Worm (Caenorhabditis elegans) whole organism, L3 larva: Measurements from ENCODE around the gene mtm-5.

Source experiments
- R02D3.7 ChIP-seq: fragments of 150-350 bp; optimal IDR thresholded peaks from 2 replicates; lab custom pipeline; 2014; ENCODE audit warnings: missing biosample characterization, missing genetic modification characterization
- ZK546.5 ChIP-seq: sonication (generic microtip); optimal IDR thresholded peaks from 2 replicates; lab custom pipeline; 2017; ENCODE audit warnings: missing biosample characterization, missing genetic modification characterization
- ceh-28 ChIP-seq: fragments of 150-350 bp; optimal IDR thresholded peaks from 2 replicates; lab custom pipeline; 2014; ENCODE audit warnings: missing biosample characterization, missing genetic modification reagents, missing genetic modification characterization
- ceh-82 ChIP-seq: fragments of 150-350 bp; optimal IDR thresholded peaks from 2 replicates; lab custom pipeline; 2014; ENCODE audit warnings: missing biosample characterization, missing genetic modification characterization
- egl-5 ChIP-seq: fragments of 150-350 bp; optimal IDR thresholded peaks from 2 replicates; lab custom pipeline; 2017; ENCODE audit warnings: missing biosample characterization, missing genetic modification reagents, missing genetic modification characterization, inconsistent platforms
- elt-2 ChIP-seq: sonication (generic microtip); optimal IDR thresholded peaks from 2 replicates; lab custom pipeline; 2016; ENCODE audit warnings: missing genetic modification reagents, mild to moderate bottlenecking, missing genetic modification characterization, missing compliant biosample characterization
- elt-3 ChIP-seq, 3 experiments: fragments of 150-350 bp in 1 of 3; sonication (generic microtip) in 2 of 3; optimal IDR thresholded peaks; 2 replicates in 2 of 3; 4 replicates in 1 of 3; lab custom pipeline; 2014 to 2017; ENCODE audit warnings: missing biosample characterization in 3 of 3, missing genetic modification characterization in 3 of 3
- fos-1 ChIP-seq: fragments of 150-350 bp; optimal IDR thresholded peaks from 2 replicates; lab custom pipeline; 2014; ENCODE audit warnings: missing biosample characterization, missing genetic modification characterization
- hmg-11 ChIP-seq: sonication (generic microtip); optimal IDR thresholded peaks from 2 replicates; lab custom pipeline; 2016; ENCODE audit warnings: missing genetic modification characterization, missing compliant biosample characterization
- nfya-1 ChIP-seq: sonication (generic microtip); optimal IDR thresholded peaks from 2 replicates; lab custom pipeline; 2017; ENCODE audit warnings: missing genetic modification characterization, mild to moderate bottlenecking, missing compliant biosample characterization, antibody characterized with exemption, moderate library complexity; ENCODE audit not compliant: insufficient read depth
- nhr-12 ChIP-seq: fragments of 150-350 bp; optimal IDR thresholded peaks from 2 replicates; lab custom pipeline; 2014; ENCODE audit warnings: missing biosample characterization, missing genetic modification characterization
- nhr-28 ChIP-seq: fragments of 150-350 bp; optimal IDR thresholded peaks from 2 replicates; lab custom pipeline; 2014; ENCODE audit warnings: missing biosample characterization, missing genetic modification characterization
- nhr-76 ChIP-seq: fragments of 150-350 bp; sonication (generic microtip); optimal IDR thresholded peaks from 5 replicates; lab custom pipeline; 2014; ENCODE audit warnings: missing biosample characterization, missing genetic modification characterization
- pha-4 ChIP-seq: fragments of 150-350 bp; optimal IDR thresholded peaks from 2 replicates; lab custom pipeline; 2014; ENCODE audit warnings: missing biosample characterization, missing genetic modification reagents, missing genetic modification characterization
- pqm-1 ChIP-seq: fragments of 150-350 bp; optimal IDR thresholded peaks from 2 replicates; lab custom pipeline; 2017; ENCODE audit warnings: missing biosample characterization, missing genetic modification characterization, inconsistent platforms
- sea-2 ChIP-seq: fragments of 150-350 bp; sonication (generic microtip); optimal IDR thresholded peaks from 4 replicates; lab custom pipeline; 2014; ENCODE audit warnings: missing biosample characterization, missing genetic modification reagents, missing genetic modification characterization
- skn-1 ChIP-seq: fragments of 150-350 bp; optimal IDR thresholded peaks from 2 replicates; lab custom pipeline; 2014; ENCODE audit warnings: missing biosample characterization, missing genetic modification characterization
- snpc-4 ChIP-seq: fragments of 150-350 bp; optimal IDR thresholded peaks from 2 replicates; lab custom pipeline; 2014; ENCODE audit warnings: missing biosample characterization, missing genetic modification characterization
- tbx-2 ChIP-seq: sonication (generic microtip); optimal IDR thresholded peaks from 2 replicates; lab custom pipeline; 2016; ENCODE audit warnings: mild to moderate bottlenecking, missing genetic modification characterization, missing compliant biosample characterization
- zag-1 ChIP-seq: fragments of 150-350 bp; optimal IDR thresholded peaks from 2 replicates; lab custom pipeline; 2014; ENCODE audit warnings: missing biosample characterization, missing genetic modification characterization
- ztf-11 ChIP-seq: fragments of 150-350 bp; optimal IDR thresholded peaks from 2 replicates; lab custom pipeline; 2014; ENCODE audit warnings: missing biosample characterization, missing genetic modification characterization
- ztf-4 ChIP-seq: fragments of 150-350 bp; optimal IDR thresholded peaks from 2 replicates; lab custom pipeline; 2014; ENCODE audit warnings: missing biosample characterization, missing genetic modification characterization

The mtm-5 gene

ce11 chrX:5193402-5193801, 49.8 kb downstream of the mtm-5 start:
- no peak for TF ChIP-seq zag-1 (tag; lab: Kevin White, UChicago)
- TF ChIP-seq sea-2 (GFP tag; lab: Kevin White, UChicago) = no peak

ce11 chrX:5190061-5190460, 53.1 kb downstream of the mtm-5 start:
- no peak for TF ChIP-seq pqm-1 (tag; lab: Kevin White, UChicago)
- no peak for TF ChIP-seq nfya-1 (tag; lab: Kevin White, UChicago)
- TF ChIP-seq elt-2 = no peak
- no peak for TF ChIP-seq ceh-82 (tag; lab: Kevin White, UChicago)
- TF ChIP-seq snpc-4 (tag; lab: Kevin White, UChicago) = no peak
- no peak for TF ChIP-seq ztf-11
- no peak for TF ChIP-seq tbx-2 (tag; lab: Kevin White, UChicago)
- no peak for TF ChIP-seq ceh-28 (tag; lab: Kevin White, UChicago)
- TF ChIP-seq pha-4 (tag; lab: Kevin White, UChicago) = no peak
- no peak for TF ChIP-seq fos-1
- no peak for TF ChIP-seq nhr-76 (tag; lab: Kevin White, UChicago)
- TF ChIP-seq hmg-11 (tag; lab: Kevin White, UChicago) = no peak
- no peak for TF ChIP-seq ztf-4 (tag; lab: Kevin White, UChicago)
- TF ChIP-seq elt-3 (tag; optimal IDR thresholded peaks at IDR 0.05; lab: Kevin White, UChicago) = no peak
- no peak for TF ChIP-seq skn-1
- no peak for TF ChIP-seq ZK546.5
- no peak for TF ChIP-seq nhr-28 (tag; lab: Kevin White, UChicago)
- TF ChIP-seq R02D3.7 (tag; lab: Kevin White, UChicago) = no peak
- no peak for TF ChIP-seq nhr-12

ce11 chrX:5188977-5189376, 54.2 kb downstream of the mtm-5 start, which contains the start of gene zig-6:
Gene zig-6, minus strand, starts transcription at chrX:5189077.
- TF ChIP-seq pha-4 (tag; lab: Kevin White, UChicago) = no peak
- TF ChIP-seq egl-5 = peak; percentile 75
- TF ChIP-seq, all 47 proteins: peak for 1
